Worm (Caenorhabditis elegans): ENCODE data around the gene F44E5.17.

The F44E5.17 gene

DNA sequence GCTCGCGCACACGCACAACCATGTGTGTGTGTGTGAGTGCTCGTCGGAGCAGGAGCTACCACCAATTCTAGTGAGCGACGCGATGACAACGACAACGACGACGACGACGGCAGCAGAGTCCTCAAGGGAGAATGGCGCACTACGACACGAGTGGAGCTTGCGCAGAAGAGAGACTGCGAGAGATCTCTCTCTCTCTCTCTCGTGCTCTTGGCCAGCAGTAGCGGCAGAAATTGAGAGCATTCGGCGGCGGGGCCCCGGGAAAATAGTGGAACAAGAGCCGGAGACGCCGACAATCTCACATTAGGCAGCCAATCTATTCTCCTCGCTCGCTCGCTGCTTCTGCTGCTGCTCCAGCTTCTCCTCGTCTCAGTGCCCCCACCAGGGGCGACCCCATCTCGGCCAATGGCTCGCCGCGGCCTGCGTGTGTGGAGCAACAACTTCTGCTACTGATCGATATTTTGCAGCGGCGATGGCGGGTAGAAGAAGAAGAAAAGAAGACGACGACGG lies 1.6 kb downstream of the F44E5.17 start (continued):
- TF ChIP-seq T26A8.4 (GFP tag; IDR thresholded peaks at IDR 0.05), result no peak
- TF ChIP-seq dmd-8 (GFP tag; IDR thresholded peaks at IDR 0.05), result no peak
- no peak for TF ChIP-seq snpc-1.2 (GFP tag; IDR thresholded peaks at IDR 0.05)
- no peak for TF ChIP-seq ceh-44 (GFP tag; IDR thresholded peaks at IDR 0.05)

DNA sequence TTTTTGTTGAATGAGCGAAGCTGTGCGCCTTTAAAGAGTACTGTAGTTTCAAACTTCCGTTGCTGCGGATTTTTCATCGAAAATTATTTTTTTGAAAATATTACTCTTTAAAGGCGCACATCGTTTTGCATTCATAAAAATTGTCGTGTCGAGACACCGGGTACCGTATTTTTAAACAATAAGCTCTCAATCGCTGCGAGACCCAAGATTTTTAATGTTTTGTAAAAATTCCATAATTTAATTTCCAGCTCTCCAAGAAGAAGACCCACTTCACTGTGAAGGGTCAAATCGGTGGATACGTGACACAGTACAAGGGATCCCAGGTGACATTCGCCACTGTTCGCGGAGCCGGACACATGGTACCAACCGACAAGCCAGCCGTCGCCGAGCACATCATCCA lies 6.1 kb downstream of the F44E5.17 start:
- TF ChIP-seq pqm-1 (tag; optimal IDR thresholded peaks at IDR 0.05), result no peak
- TF ChIP-seq Y105C5A.15 (GFP tag; IDR thresholded peaks at IDR 0.05), result no peak
- TF ChIP-seq ceh-32 (tag; optimal IDR thresholded peaks at IDR 0.05; ENCODE audit: poor library complexity), result no peak
- peak in 1 of 2 experiments; percentile 94 for TF ChIP-seq unc-62 (GFP tag; optimal IDR thresholded peaks at IDR 0.05 in 1 of 2)
- no peak for TF ChIP-seq unc-62 (tag; optimal IDR thresholded peaks at IDR 0.05)
- no peak for TF ChIP-seq R02D3.7 (tag; optimal IDR thresholded peaks at IDR 0.05)
- TF ChIP-seq spr-3 (GFP tag; optimal IDR thresholded peaks at IDR 0.05), result no peak
- no peak for TF ChIP-seq Y48G9A.11 (GFP tag; IDR thresholded peaks at IDR 0.05)
- no peak for TF ChIP-seq nhr-102 (tag; optimal IDR thresholded peaks at IDR 0.05)
- no peak for TF ChIP-seq mxl-3 (GFP tag; optimal IDR thresholded peaks at IDR 0.05)
- peak; percentile 22 for TF ChIP-seq spr-1 (tag; optimal IDR thresholded peaks at IDR 0.05)

ce11 chrII:11739199-11739598 lies 9.2 kb downstream of the F44E5.17 start, which contains the start of gene ctsa-1.2:
TSS of gene ctsa-1.2 (plus strand) at chrII:11739358.
- peak; percentile 68 for TF ChIP-seq pqm-1 (tag; optimal IDR thresholded peaks at IDR 0.05)
- TF ChIP-seq F44E2.7 (GFP tag; IDR thresholded peaks at IDR 0.05), result no peak
- TF ChIP-seq egl-43 (GFP tag; IDR thresholded peaks at IDR 0.05), result no peak
- no peak for TF ChIP-seq hlh-30 (tag; optimal IDR thresholded peaks at IDR 0.05; ENCODE audit: insufficient read depth)
- no peak for TF ChIP-seq nhr-111 (GFP tag; optimal IDR thresholded peaks at IDR 0.05)
- no peak for TF ChIP-seq vab-7 (GFP tag; IDR thresholded peaks at IDR 0.05)
- TF ChIP-seq php-3 (GFP tag; IDR thresholded peaks at IDR 0.05), result no peak
- no peak for TF ChIP-seq lin-39 (tag; optimal IDR thresholded peaks at IDR 0.05)
- no peak for TF ChIP-seq lin-38 (GFP tag; IDR thresholded peaks at IDR 0.05)
- peak; percentile 9; the same call in 1 of the 2 replicates for TF ChIP-seq tra-1 (GFP tag; IDR thresholded peaks at IDR 0.05)
- TF ChIP-seq dmd-6 (GFP tag; IDR thresholded peaks at IDR 0.05), result peak; percentile 78
- no peak for TF ChIP-seq ceh-20 (GFP tag; IDR thresholded peaks at IDR 0.05)
- TF ChIP-seq dve-1 (tag; optimal IDR thresholded peaks at IDR 0.05; ENCODE audit: insufficient read depth), result peak; percentile 38
- TF ChIP-seq rbr-2 (tag; optimal IDR thresholded peaks at IDR 0.05), result no peak
- TF ChIP-seq ctbp-1 (GFP tag; IDR thresholded peaks at IDR 0.05), result no peak
- TF ChIP-seq daf-8 (GFP tag; IDR thresholded peaks at IDR 0.05), result no peak
- no peak for TF ChIP-seq D1046.2 (GFP tag; IDR thresholded peaks at IDR 0.05)
- TF ChIP-seq lin-29 (GFP tag; IDR thresholded peaks at IDR 0.05), result no peak
- no peak for TF ChIP-seq snpc-1.2 (GFP tag; IDR thresholded peaks at IDR 0.05)
- no peak for TF ChIP-seq nhr-237 (tag; optimal IDR thresholded peaks at IDR 0.05)
- no peak for TF ChIP-seq madf-9 (GFP tag; conservative IDR thresholded peaks at IDR 0.05)
- TF ChIP-seq mes-2 (tag; optimal IDR thresholded peaks at IDR 0.05; ENCODE audit: poor library complexity, severe bottlenecking), result peak; percentile 16
- peak; percentile 21 for TF ChIP-seq nhr-48 (tag; optimal IDR thresholded peaks at IDR 0.05)
- no peak for TF ChIP-seq mep-1 (tag; optimal IDR thresholded peaks at IDR 0.05)
- TF ChIP-seq mdt-29 (GFP tag; IDR thresholded peaks at IDR 0.05), result no peak
- TF ChIP-seq aha-1 (tag), result peak; percentile 41
- peak in 1 of 2 experiments; percentile 1 for TF ChIP-seq unc-62 (GFP tag; optimal IDR thresholded peaks at IDR 0.05 in 1 of 2)
- TF ChIP-seq unc-62 (tag; optimal IDR thresholded peaks at IDR 0.05), result no peak
- no peak for TF ChIP-seq unc-130 (GFP tag; optimal IDR thresholded peaks at IDR 0.05)
- no peak for TF ChIP-seq lin-15B (tag; optimal IDR thresholded peaks at IDR 0.05)
- no peak for TF ChIP-seq attf-4 (tag; optimal IDR thresholded peaks at IDR 0.05)
- no peak for TF ChIP-seq saeg-2 (GFP tag; IDR thresholded peaks at IDR 0.05)
- no peak for TF ChIP-seq lim-7 (GFP tag; IDR thresholded peaks at IDR 0.05)
- TF ChIP-seq unc-39 (tag; optimal IDR thresholded peaks at IDR 0.05), result no peak
- TF ChIP-seq hlh-11 (tag; optimal IDR thresholded peaks at IDR 0.05), result peak; percentile 59
- TF ChIP-seq nhr-28 (tag; optimal IDR thresholded peaks at IDR 0.05), result peak; percentile 74

All from whole organism, L4 larva.